Worm (Caenorhabditis elegans): ENCODE data around the gene cutl-15.

cutl-15 gene

ce11 chrII:8922140-8922539 lies 25.3 kb downstream of the cutl-15 start, which contains the start of gene B0457.6:
Gene B0457.6 (plus strand): TSS chrII:8922423.
- TF ChIP-seq pqm-1 (tag; optimal IDR thresholded peaks at IDR 0.05), result peak; percentile 90
- no peak for TF ChIP-seq fkh-10 (GFP tag; optimal IDR thresholded peaks at IDR 0.05)
- TF ChIP-seq cey-2 (tag; optimal IDR thresholded peaks at IDR 0.05; ENCODE audit: borderline replicate concordance, insufficient read depth), result no peak
- TF ChIP-seq hlh-11 (tag; optimal IDR thresholded peaks at IDR 0.05), result peak; percentile 48
- no peak for TF ChIP-seq daf-16 (GFP tag; optimal IDR thresholded peaks at IDR 0.05)
- no peak for TF ChIP-seq daf-16 (tag; optimal IDR thresholded peaks at IDR 0.05)
- no peak for TF ChIP-seq dmd-8 (GFP tag; IDR thresholded peaks at IDR 0.05)
- no peak for TF ChIP-seq saeg-2 (GFP tag; IDR thresholded peaks at IDR 0.05)
- no peak for TF ChIP-seq dmd-9 (GFP tag; IDR thresholded peaks at IDR 0.05)
- no peak for TF ChIP-seq nhr-6 (tag; optimal IDR thresholded peaks at IDR 0.05)
- TF ChIP-seq gei-8 (GFP tag; optimal IDR thresholded peaks at IDR 0.05), result no peak
- no peak for TF ChIP-seq ceh-44 (GFP tag; IDR thresholded peaks at IDR 0.05)
- no peak for TF ChIP-seq php-3 (GFP tag; IDR thresholded peaks at IDR 0.05)
- TF ChIP-seq F10B5.3 (tag; optimal IDR thresholded peaks at IDR 0.05), result no peak
- TF ChIP-seq daf-12 (tag; optimal IDR thresholded peaks at IDR 0.05), result no peak
- TF ChIP-seq D1046.2 (GFP tag; IDR thresholded peaks at IDR 0.05), result no peak
- no peak for TF ChIP-seq madf-9 (GFP tag; conservative IDR thresholded peaks at IDR 0.05)
- no peak for TF ChIP-seq vab-7 (GFP tag; IDR thresholded peaks at IDR 0.05)
- TF ChIP-seq madf-5 (GFP tag; IDR thresholded peaks at IDR 0.05), result no peak
- peak; percentile 9 for TF ChIP-seq hlh-30 (tag; optimal IDR thresholded peaks at IDR 0.05; ENCODE audit: insufficient read depth)
- no peak for TF ChIP-seq tra-1 (GFP tag; IDR thresholded peaks at IDR 0.05)
- TF ChIP-seq sdz-12 (GFP tag; optimal IDR thresholded peaks at IDR 0.05), result no peak
- no peak for TF ChIP-seq attf-4 (tag; optimal IDR thresholded peaks at IDR 0.05)
- no peak for TF ChIP-seq skn-1 (tag; optimal IDR thresholded peaks at IDR 0.05)
- no peak for TF ChIP-seq ctbp-1 (GFP tag; IDR thresholded peaks at IDR 0.05)
- TF ChIP-seq nhr-28 (tag; optimal IDR thresholded peaks at IDR 0.05), result peak; percentile 45
- TF ChIP-seq mdt-29 (GFP tag; IDR thresholded peaks at IDR 0.05), result no peak
- no peak for TF ChIP-seq nhr-76 (tag; optimal IDR thresholded peaks at IDR 0.05)
- TF ChIP-seq lin-13 (GFP tag; optimal IDR thresholded peaks at IDR 0.05), result no peak
- no peak for TF ChIP-seq unc-130 (GFP tag; optimal IDR thresholded peaks at IDR 0.05)
- no peak for TF ChIP-seq ZK337.2 (GFP tag; IDR thresholded peaks at IDR 0.05)
- no peak for TF ChIP-seq lin-38 (GFP tag; IDR thresholded peaks at IDR 0.05)
- no peak for TF ChIP-seq mes-2 (tag; optimal IDR thresholded peaks at IDR 0.05; ENCODE audit: poor library complexity, severe bottlenecking)
- no peak for TF ChIP-seq nhr-102 (tag; optimal IDR thresholded peaks at IDR 0.05)
- no peak for TF ChIP-seq ztf-11 (tag; optimal IDR thresholded peaks at IDR 0.05)
- TF ChIP-seq lin-29 (GFP tag; IDR thresholded peaks at IDR 0.05), result no peak
- no peak for TF ChIP-seq nhr-111 (GFP tag; optimal IDR thresholded peaks at IDR 0.05)
- 0 out of 2 replicates have a peak, but pooled peaks have one; percentile 15 for TF ChIP-seq nhr-41 (GFP tag; IDR thresholded peaks at IDR 0.05)
- no peak for TF ChIP-seq ceh-32 (tag; optimal IDR thresholded peaks at IDR 0.05; ENCODE audit: poor library complexity)
- TF ChIP-seq mxl-3 (GFP tag; optimal IDR thresholded peaks at IDR 0.05), result no peak
- no peak for TF ChIP-seq ztf-7 (tag; optimal IDR thresholded peaks at IDR 0.05)
- TF ChIP-seq mep-1 (tag; optimal IDR thresholded peaks at IDR 0.05), result no peak
- peak in 1 of 2 experiments; percentile 37 for TF ChIP-seq lsy-2 (tag; optimal IDR thresholded peaks at IDR 0.05)
- TF ChIP-seq hmg-1.1 (GFP tag; IDR thresholded peaks at IDR 0.05), result peak; percentile 54; the same call in 1 of the 2 replicates
- TF ChIP-seq Y5F2A.4 (GFP tag; optimal IDR thresholded peaks at IDR 0.05), result no peak
- TF ChIP-seq T26A8.4 (GFP tag; IDR thresholded peaks at IDR 0.05), result no peak
- no peak for TF ChIP-seq nhr-48 (tag; optimal IDR thresholded peaks at IDR 0.05)
- TF ChIP-seq aly-2 (tag; optimal IDR thresholded peaks at IDR 0.05), result no peak
- no peak for TF ChIP-seq duxl-1 (tag; optimal IDR thresholded peaks at IDR 0.05; ENCODE audit: poor library complexity)
- TF ChIP-seq zag-1 (tag; optimal IDR thresholded peaks at IDR 0.05), result no peak
- no peak for TF ChIP-seq lir-3 (tag; optimal IDR thresholded peaks at IDR 0.05)
- TF ChIP-seq fos-1 (tag; optimal IDR thresholded peaks at IDR 0.05), result no peak

All from whole organism, L4 larva.